Worm (Caenorhabditis elegans) whole organism, mixed stage, embryonic: ENCODE measurements around the gene F19B10.13.

Experiments
- M03D4.4 ChIP-seq: sonication (generic microtip); optimal IDR thresholded peaks from 2 replicates; lab custom pipeline; 2017; ENCODE audit warnings: mild to moderate bottlenecking, missing genetic modification characterization, missing compliant biosample characterization
- bed-3 ChIP-seq: fragments of 200-800 bp; sonication (Bioruptor generic); optimal IDR thresholded peaks from 3 replicates; lab custom pipeline; 2018; ENCODE audit warnings: mild to moderate bottlenecking, missing genetic modification characterization, moderate library complexity, missing compliant biosample characterization
- blmp-1 ChIP-seq: fragments of 150-350 bp; optimal IDR thresholded peaks from 2 replicates; lab custom pipeline; 2014; ENCODE audit warnings: missing biosample characterization, missing genetic modification characterization
- ceh-39 ChIP-seq: fragments of 150-350 bp; optimal IDR thresholded peaks from 2 replicates; lab custom pipeline; 2014; ENCODE audit warnings: missing biosample characterization, missing genetic modification characterization
- ceh-43 ChIP-seq: fragments of 200-800 bp; sonication (Bioruptor generic); optimal IDR thresholded peaks from 2 replicates; lab custom pipeline; 2018; ENCODE audit warnings: mild to moderate bottlenecking, missing genetic modification characterization, moderate library complexity, missing compliant biosample characterization
- ceh-83 ChIP-seq: fragments of 200-800 bp; sonication (Bioruptor generic); optimal IDR thresholded peaks from 2 replicates; lab custom pipeline; 2018; ENCODE audit warnings: mild to moderate bottlenecking, missing genetic modification characterization, missing compliant biosample characterization
- ces-1 ChIP-seq: fragments of 150-350 bp; optimal IDR thresholded peaks from 2 replicates; lab custom pipeline; 2014; ENCODE audit warnings: missing biosample characterization, missing genetic modification reagents, missing genetic modification characterization
- cnd-1 ChIP-seq: fragments of 200-800 bp; sonication (Bioruptor generic); optimal IDR thresholded peaks from 2 replicates; lab custom pipeline; 2018; ENCODE audit warnings: mild to moderate bottlenecking, missing genetic modification characterization, missing compliant biosample characterization
- drap-1 ChIP-seq: fragments of 200-800 bp; sonication (Bioruptor generic); optimal IDR thresholded peaks from 3 replicates; lab custom pipeline; 2018; ENCODE audit warnings: mild to moderate bottlenecking, missing genetic modification characterization, missing compliant biosample characterization
- elt-1 ChIP-seq: sonication (generic microtip); optimal IDR thresholded peaks from 2 replicates; lab custom pipeline; 2017; ENCODE audit warnings: missing genetic modification characterization, mild to moderate bottlenecking, missing compliant biosample characterization, antibody characterized with exemption, moderate library complexity, borderline replicate concordance; ENCODE audit not compliant: insufficient read depth
- elt-3 ChIP-seq: fragments of 150-350 bp; optimal IDR thresholded peaks from 2 replicates; lab custom pipeline; 2014; ENCODE audit warnings: missing biosample characterization, missing genetic modification characterization
- flh-1 ChIP-seq: fragments of 200-800 bp; sonication (Bioruptor generic); optimal IDR thresholded peaks from 2 replicates; lab custom pipeline; 2018; ENCODE audit warnings: mild to moderate bottlenecking, missing genetic modification characterization, moderate library complexity, missing compliant biosample characterization
- hlh-1 ChIP-seq: fragments of 150-350 bp; optimal IDR thresholded peaks from 2 replicates; lab custom pipeline; 2014; ENCODE audit warnings: missing biosample characterization, missing genetic modification reagents, missing genetic modification characterization
- lin-13 ChIP-seq: fragments of 150-350 bp; optimal IDR thresholded peaks from 2 replicates; lab custom pipeline; 2014; ENCODE audit warnings: missing biosample characterization, missing genetic modification characterization
- lin-32 ChIP-seq: fragments of 200-800 bp; sonication (Bioruptor generic); optimal IDR thresholded peaks from 2 replicates; lab custom pipeline; 2018; ENCODE audit warnings: mild to moderate bottlenecking, missing genetic modification characterization, missing compliant biosample characterization
- lsy-2 ChIP-seq: fragments of 150-350 bp; optimal IDR thresholded peaks from 2 replicates; lab custom pipeline; 2014; ENCODE audit warnings: missing biosample characterization, missing genetic modification characterization
- mab-5 ChIP-seq: fragments of 150-350 bp; optimal IDR thresholded peaks from 2 replicates; lab custom pipeline; 2014; ENCODE audit warnings: missing biosample characterization, missing genetic modification characterization
- mep-1 ChIP-seq: fragments of 150-350 bp; optimal IDR thresholded peaks from 2 replicates; lab custom pipeline; 2017; ENCODE audit warnings: missing biosample characterization, missing genetic modification reagents, missing genetic modification characterization, inconsistent platforms
- mls-2 ChIP-seq: sonication (generic microtip); optimal IDR thresholded peaks from 2 replicates; lab custom pipeline; 2016; ENCODE audit warnings: mild to moderate bottlenecking, missing genetic modification characterization, moderate library complexity, missing compliant biosample characterization
- nhr-2 ChIP-seq: fragments of 150-350 bp; optimal IDR thresholded peaks from 2 replicates; lab custom pipeline; 2014; ENCODE audit warnings: missing biosample characterization, missing genetic modification characterization
- nhr-237 ChIP-seq: fragments of 150-350 bp; optimal IDR thresholded peaks from 2 replicates; lab custom pipeline; 2014; ENCODE audit warnings: missing biosample characterization, missing genetic modification characterization
- nhr-28 ChIP-seq: fragments of 150-350 bp; optimal IDR thresholded peaks from 2 replicates; lab custom pipeline; 2014; ENCODE audit warnings: missing biosample characterization, missing genetic modification characterization
- nhr-76 ChIP-seq: sonication (generic microtip); optimal IDR thresholded peaks from 2 replicates; lab custom pipeline; 2017; ENCODE audit warnings: missing biosample characterization, missing genetic modification characterization
- pha-4 ChIP-seq: fragments of 150-350 bp; optimal IDR thresholded peaks from 2 replicates; lab custom pipeline; 2018; ENCODE audit warnings: missing biosample characterization, missing genetic modification reagents, missing genetic modification characterization
- sem-2 ChIP-seq: fragments of 200-800 bp; sonication (Bioruptor generic); optimal IDR thresholded peaks from 2 replicates; lab custom pipeline; 2018; ENCODE audit warnings: mild to moderate bottlenecking, missing genetic modification characterization, missing compliant biosample characterization
- snpc-4 ChIP-seq: fragments of 150-350 bp; optimal IDR thresholded peaks from 2 replicates; lab custom pipeline; 2014; ENCODE audit warnings: missing biosample characterization, missing genetic modification characterization
- sptf-1 ChIP-seq: sonication (generic microtip); optimal IDR thresholded peaks from 2 replicates; lab custom pipeline; 2017; ENCODE audit warnings: mild to moderate bottlenecking, missing genetic modification characterization, moderate library complexity, missing compliant biosample characterization
- unc-120 ChIP-seq: sonication (generic microtip); optimal IDR thresholded peaks from 2 replicates; lab custom pipeline; 2017; ENCODE audit warnings: missing genetic modification characterization, missing compliant biosample characterization; ENCODE audit not compliant: poor library complexity, severe bottlenecking
- unc-39 ChIP-seq: fragments of 150-350 bp; optimal IDR thresholded peaks from 2 replicates; lab custom pipeline; 2014; ENCODE audit warnings: missing biosample characterization, missing genetic modification characterization
- unc-62 ChIP-seq: fragments of 150-350 bp; optimal IDR thresholded peaks from 2 replicates; lab custom pipeline; 2014; ENCODE audit warnings: missing biosample characterization, missing genetic modification reagents, missing genetic modification characterization
- zip-8 ChIP-seq: fragments of 150-350 bp; optimal IDR thresholded peaks from 2 replicates; lab custom pipeline; 2014; ENCODE audit warnings: missing biosample characterization, missing genetic modification characterization
- ztf-11 ChIP-seq: fragments of 150-350 bp; optimal IDR thresholded peaks from 2 replicates; lab custom pipeline; 2014; ENCODE audit warnings: missing biosample characterization, missing genetic modification characterization

The F19B10.13 gene

ce11 chrII:3665181-3665580, 3.1 kb downstream of the F19B10.13 start:
- TF ChIP-seq hlh-1 (tag; lab: Kevin White, UChicago) (no peak), unc-120 (tag; lab: Kevin White, UChicago) (no peak), cnd-1 (tag; lab: Kevin White, UChicago) (no peak), mab-5 (no peak), M03D4.4 (tag; lab: Kevin White, UChicago) (no peak), mep-1 (tag; lab: Kevin White, UChicago) (no peak), unc-39 (no peak), drap-1 (GFP tag; lab: Kevin White, UChicago) (no peak), bed-3 (GFP tag; lab: Kevin White, UChicago) (no peak), lsy-2 (tag; lab: Kevin White, UChicago) (no peak), pha-4 (tag; lab: Kevin White, UChicago) (no peak)
- TF ChIP-seq, all 35 proteins: peak for 0

- TF ChIP-seq nhr-237: no peak
- TF ChIP-seq nhr-76 (tag; lab: Kevin White, UChicago): no peak
- no peak for TF ChIP-seq ztf-11
- TF ChIP-seq ces-1 (GFP tag; lab: Kevin White, UChicago): no peak
- no peak for TF ChIP-seq cnd-1 (tag; lab: Kevin White, UChicago)
- no peak for TF ChIP-seq unc-62 (GFP tag; lab: Kevin White, UChicago)
- TF ChIP-seq mab-5: no peak
- no peak for TF ChIP-seq flh-1 (GFP tag; lab: Kevin White, UChicago)
- TF ChIP-seq lsy-2 (tag; lab: Kevin White, UChicago): no peak
- no peak for TF ChIP-seq sem-2 (GFP tag; lab: Kevin White, UChicago)
- no peak for TF ChIP-seq lin-32
- no peak for TF ChIP-seq drap-1 (GFP tag; lab: Kevin White, UChicago)
- no peak for TF ChIP-seq bed-3 (GFP tag; lab: Kevin White, UChicago)
- TF ChIP-seq pha-4 (tag; lab: Kevin White, UChicago): no peak
- TF ChIP-seq ceh-43 (GFP tag; lab: Kevin White, UChicago): no peak
- no peak for TF ChIP-seq ceh-83 (GFP tag; lab: Kevin White, UChicago)
- no peak for TF ChIP-seq mep-1 (tag; lab: Kevin White, UChicago)
- TF ChIP-seq unc-39: no peak
- TF ChIP-seq ceh-39 (tag; lab: Kevin White, UChicago): no peak
These were observed 7.2 kb downstream of the F19B10.13 start, which contains the start of gene srx-97 for ce11 chrII:3669315-3669714. Gene srx-97 (minus strand): TSS chrII:3669415.

ce11 chrII:3670956-3671355, 8.9 kb downstream of the F19B10.13 start, which contains the start of gene srx-98:
Gene srx-98 (minus strand): TSS chrII:3671056.
- no peak for TF ChIP-seq nhr-76 (tag; lab: Kevin White, UChicago)
- no peak for TF ChIP-seq elt-1 (tag; lab: Kevin White, UChicago)
- no peak for TF ChIP-seq flh-1 (GFP tag; lab: Kevin White, UChicago)
- TF ChIP-seq bed-3 (GFP tag; lab: Kevin White, UChicago): no peak
- TF ChIP-seq sptf-1 (tag; lab: Kevin White, UChicago): no peak
- no peak for TF ChIP-seq mab-5
- TF ChIP-seq elt-3: no peak
- TF ChIP-seq ceh-43 (GFP tag; lab: Kevin White, UChicago): no peak
- no peak for TF ChIP-seq snpc-4 (tag; lab: Kevin White, UChicago)
- no peak for TF ChIP-seq pha-4 (tag; lab: Kevin White, UChicago)
- TF ChIP-seq ceh-39 (tag; lab: Kevin White, UChicago): no peak
- no peak for TF ChIP-seq drap-1 (GFP tag; lab: Kevin White, UChicago)
- TF ChIP-seq ceh-83 (GFP tag; lab: Kevin White, UChicago): no peak
- TF ChIP-seq lin-13: no peak
- TF ChIP-seq ztf-11: no peak
- no peak for TF ChIP-seq nhr-2 (tag; lab: Kevin White, UChicago)
- no peak for TF ChIP-seq zip-8 (tag; lab: Kevin White, UChicago)
- TF ChIP-seq cnd-1 (tag; lab: Kevin White, UChicago): no peak
- TF ChIP-seq unc-120 (tag; lab: Kevin White, UChicago): no peak

- TF ChIP-seq ces-1 (GFP tag; lab: Kevin White, UChicago): no peak
- no peak for TF ChIP-seq elt-1 (tag; lab: Kevin White, UChicago)
- TF ChIP-seq unc-120 (tag; lab: Kevin White, UChicago): no peak
- no peak for TF ChIP-seq nhr-2 (tag; lab: Kevin White, UChicago)
- no peak for TF ChIP-seq lin-32
- no peak for TF ChIP-seq nhr-28
- TF ChIP-seq ceh-39 (tag; lab: Kevin White, UChicago): no peak
- no peak for TF ChIP-seq hlh-1 (tag; lab: Kevin White, UChicago)
- TF ChIP-seq ceh-83 (GFP tag; lab: Kevin White, UChicago): no peak
- no peak for TF ChIP-seq lsy-2 (tag; lab: Kevin White, UChicago)
- no peak for TF ChIP-seq M03D4.4 (tag; lab: Kevin White, UChicago)
- no peak for TF ChIP-seq blmp-1
- no peak for TF ChIP-seq unc-39
- TF ChIP-seq nhr-237: no peak
- TF ChIP-seq lin-13: no peak
- TF ChIP-seq drap-1 (GFP tag; lab: Kevin White, UChicago): no peak
- TF ChIP-seq ztf-11: no peak
- TF ChIP-seq mls-2 (tag; lab: Kevin White, UChicago): no peak
- TF ChIP-seq, all 35 proteins: peak for 0
These were observed 11.4 kb downstream of the F19B10.13 start, which contains the start of gene sea-1 for ce11 chrII:3673493-3673892. Gene sea-1 (minus strand): TSS chrII:3673593.
